Worm (Caenorhabditis elegans): ENCODE results near the gene clec-45.

clec-45 gene

DNA sequence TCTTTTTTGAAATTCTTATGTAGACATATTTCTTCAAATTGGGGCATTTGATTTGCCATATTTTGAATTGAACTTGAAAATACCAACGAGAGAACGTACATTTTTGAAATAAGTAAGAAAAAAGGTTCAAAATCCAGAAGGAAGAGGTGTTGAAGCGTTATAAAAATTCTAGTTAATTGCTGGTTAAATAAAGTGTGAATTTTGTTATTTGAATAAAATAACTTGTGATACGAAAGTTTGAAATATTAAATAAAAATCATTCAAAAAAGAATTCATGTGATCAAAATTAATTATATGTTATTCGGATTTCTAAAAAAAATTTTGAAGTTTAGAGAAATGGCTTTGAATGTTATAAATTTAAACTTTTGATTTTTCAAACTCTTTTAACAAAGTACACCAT lies 37.8 kb upstream of the clec-45 start, which contains the start of gene C50E3.9:
Gene C50E3.9 (minus strand): TSS at position 101 of the 400 bp plus-strand sequence.
- TF ChIP-seq nhr-11 (tag; optimal IDR thresholded peaks at IDR 0.05) (no peak), nhr-237 (tag; optimal IDR thresholded peaks at IDR 0.05) (no peak), lir-3 (tag; optimal IDR thresholded peaks at IDR 0.05; ENCODE audit: poor library complexity) (no peak), egl-27 (tag; optimal IDR thresholded peaks at IDR 0.05) (no peak), unc-98 (GFP tag; IDR thresholded peaks at IDR 0.05) (no peak), nhr-71 (tag; optimal IDR thresholded peaks at IDR 0.05) (no peak), mab-9 (GFP tag; IDR thresholded peaks at IDR 0.05) (no peak), snu-23 (GFP tag; optimal IDR thresholded peaks at IDR 0.05) (no peak), tlp-1 (tag; optimal IDR thresholded peaks at IDR 0.05) (no peak), efl-3 (GFP tag; optimal IDR thresholded peaks at IDR 0.05) (no peak), unc-130 (tag; optimal IDR thresholded peaks at IDR 0.05) (no peak), hpl-2 (GFP tag; optimal IDR thresholded peaks at IDR 0.05) (no peak), pqm-1 (tag; optimal IDR thresholded peaks at IDR 0.05) (no peak), ces-1 (GFP tag; optimal IDR thresholded peaks at IDR 0.05) (no peak), alr-1 (tag; optimal IDR thresholded peaks at IDR 0.05; ENCODE audit: borderline replicate concordance) (no peak), vab-15 (tag; optimal IDR thresholded peaks at IDR 0.05) (no peak)

DNA sequence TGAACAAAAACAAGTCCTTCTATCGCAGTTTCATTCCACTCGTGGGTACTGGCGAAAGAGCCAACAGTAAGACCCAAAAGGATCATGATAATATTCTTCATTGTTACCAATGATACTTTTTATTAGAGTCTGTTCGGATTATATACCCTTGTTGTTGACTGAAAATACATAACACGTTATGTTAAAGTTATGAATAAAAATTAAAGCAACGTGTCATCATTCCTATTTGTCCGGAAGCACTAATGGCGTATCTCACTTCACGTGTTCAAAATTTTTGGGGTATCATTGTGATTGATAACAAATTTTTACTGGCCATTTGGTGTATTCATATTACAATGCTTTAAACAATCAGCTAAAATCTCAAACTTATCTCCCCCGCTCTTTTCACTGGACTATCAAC lies 36.5 kb upstream of the clec-45 start, which contains the start of gene scl-26:
Gene scl-26 (minus strand): TSS at position 101 of the 400 bp plus-strand sequence.
- TF ChIP-seq fos-1 (tag; optimal IDR thresholded peaks at IDR 0.05) (no peak), ceh-90 (tag; optimal IDR thresholded peaks at IDR 0.05) (no peak), ceh-82 (tag; optimal IDR thresholded peaks at IDR 0.05) (no peak), sup-37 (GFP tag; optimal IDR thresholded peaks at IDR 0.05) (no peak), mdl-1 (tag; optimal IDR thresholded peaks at IDR 0.05) (no peak), nhr-28 (tag; optimal IDR thresholded peaks at IDR 0.05) (no peak), zip-4 (GFP tag; optimal IDR thresholded peaks at IDR 0.05) (no peak), snu-23 (GFP tag; optimal IDR thresholded peaks at IDR 0.05) (no peak), pqm-1 (tag; optimal IDR thresholded peaks at IDR 0.05) (no peak), nhr-85 (tag) (no peak), snpc-4 (tag; optimal IDR thresholded peaks at IDR 0.05) (no peak), mab-9 (GFP tag; IDR thresholded peaks at IDR 0.05) (no peak), swsn-7 (tag; optimal IDR thresholded peaks at IDR 0.05) (no peak), nhr-76 (tag; optimal IDR thresholded peaks at IDR 0.05) (no peak), F16B12.6 (tag; optimal IDR thresholded peaks at IDR 0.05) (no peak), aly-2 (tag; optimal IDR thresholded peaks at IDR 0.05) (no peak)

DNA sequence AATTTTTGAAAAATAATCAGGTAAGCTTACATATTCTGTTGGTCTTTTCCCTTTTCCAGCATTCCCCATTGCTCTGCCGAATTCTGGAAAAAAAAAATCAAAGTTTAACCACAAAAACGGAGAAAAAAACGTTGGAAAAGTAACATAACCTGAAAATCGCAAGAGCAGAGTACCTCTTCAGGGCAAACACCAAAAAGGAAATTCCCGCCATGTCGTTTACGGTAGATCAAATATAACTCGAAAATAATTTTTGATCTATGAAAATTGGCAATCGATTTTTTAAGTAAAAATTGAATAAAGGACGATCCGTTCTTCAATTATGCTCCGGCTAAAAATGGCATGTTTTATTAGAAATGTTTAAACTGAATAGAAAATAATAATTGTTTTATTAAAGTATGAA lies 34.5 kb upstream of the clec-45 start, which contains the start of gene C50E3.11:
Gene C50E3.11 (minus strand): TSS at position 83 of the 400 bp plus-strand sequence.
- no peak for TF ChIP-seq nhr-71 (tag; optimal IDR thresholded peaks at IDR 0.05)
- TF ChIP-seq ztf-4 (tag; optimal IDR thresholded peaks at IDR 0.05): no peak
- no peak for TF ChIP-seq zag-1 (tag; optimal IDR thresholded peaks at IDR 0.05)
- TF ChIP-seq pax-3 (tag; optimal IDR thresholded peaks at IDR 0.05): no peak
- TF ChIP-seq fkh-10 (GFP tag; optimal IDR thresholded peaks at IDR 0.05): no peak
- TF ChIP-seq snu-23 (GFP tag; optimal IDR thresholded peaks at IDR 0.05): no peak
- no peak for TF ChIP-seq nhr-11 (tag; optimal IDR thresholded peaks at IDR 0.05)
- TF ChIP-seq ets-5 (GFP tag; IDR thresholded peaks at IDR 0.05): no peak
- no peak for TF ChIP-seq xbp-1 (tag; optimal IDR thresholded peaks at IDR 0.05)
- no peak for TF ChIP-seq unc-86 (tag; optimal IDR thresholded peaks at IDR 0.05)
- no peak for TF ChIP-seq dpl-1 (GFP tag; optimal IDR thresholded peaks at IDR 0.05)
- TF ChIP-seq tlp-1 (tag; optimal IDR thresholded peaks at IDR 0.05): no peak
- TF ChIP-seq nhr-77 (tag; optimal IDR thresholded peaks at IDR 0.05): no peak
- no peak for TF ChIP-seq rnt-1 (tag; optimal IDR thresholded peaks at IDR 0.05)
- no peak for TF ChIP-seq lir-3 (tag; optimal IDR thresholded peaks at IDR 0.05; ENCODE audit: poor library complexity)
- no peak for TF ChIP-seq unc-130 (tag; optimal IDR thresholded peaks at IDR 0.05)
- no peak for TF ChIP-seq irx-1 (tag; optimal IDR thresholded peaks at IDR 0.05)
- no peak for TF ChIP-seq egl-13 (tag; optimal IDR thresholded peaks at IDR 0.05)
- TF ChIP-seq mef-2 (tag; optimal IDR thresholded peaks at IDR 0.05): no peak
- TF ChIP-seq C34B4.2 (tag; optimal IDR thresholded peaks at IDR 0.05): no peak

All from whole organism, L1 larva.